Fruit fly (Drosophila melanogaster) whole organism, wandering third instar larva: ENCODE data around the gene CG31678.

Experiments used
- Abd-B ChIP-seq: fragments of >200 bp; optimal IDR thresholded peaks from 2 replicates; lab custom pipeline; 2017; ENCODE audit warnings: missing biosample characterization, missing genetic modification characterization
- CG32264 ChIP-seq: fragments of 200-800 bp; sonication (Bioruptor generic); optimal IDR thresholded peaks from 2 replicates; lab custom pipeline; 2016; ENCODE audit warnings: missing biosample characterization, missing genetic modification characterization
- CG9705 ChIP-seq: fragments of 200-800 bp; sonication (Bioruptor generic); optimal IDR thresholded peaks from 2 replicates; lab custom pipeline; 2018; ENCODE audit warnings: missing biosample characterization, mild to moderate bottlenecking, missing genetic modification characterization
- CrebA ChIP-seq: fragments of 200-800 bp; sonication (Bioruptor generic); optimal IDR thresholded peaks from 2 replicates; lab custom pipeline; 2016; ENCODE audit warnings: missing biosample characterization, mild to moderate bottlenecking, missing genetic modification characterization, borderline replicate concordance
- Dfd ChIP-seq: fragments of >200 bp; optimal IDR thresholded peaks from 2 replicates; lab custom pipeline; 2017; ENCODE audit warnings: missing biosample characterization, missing genetic modification characterization
- Dif ChIP-seq: fragments of 200-275, 200-300 bp; sonication (Bioruptor generic); optimal IDR thresholded peaks from 2 replicates; lab custom pipeline; 2018; ENCODE audit warnings: missing biosample characterization, missing genetic modification characterization; ENCODE audit not compliant: partially characterized antibody
- GATAd ChIP-seq: sonication (Bioruptor generic); optimal IDR thresholded peaks from 2 replicates; lab custom pipeline; 2016; ENCODE audit warnings: missing biosample characterization, missing genetic modification characterization
- HLH106 ChIP-seq: fragments of 200-800 bp; optimal IDR thresholded peaks from 3 replicates; lab custom pipeline; 2019; ENCODE audit warnings: missing biosample characterization, mild to moderate bottlenecking, missing genetic modification characterization, moderate library complexity
- Hnf4 ChIP-seq: fragments of 200-800 bp; sonication (Bioruptor generic); optimal IDR thresholded peaks from 2 replicates; lab custom pipeline; 2016; ENCODE audit warnings: missing biosample characterization, mild to moderate bottlenecking, missing genetic modification characterization
- Hr78 ChIP-seq: fragments of >200 bp; optimal IDR thresholded peaks from 2 replicates; lab custom pipeline; 2017; ENCODE audit warnings: missing biosample characterization, missing genetic modification characterization
- Hr83 ChIP-seq: fragments of 200-300 bp; sonication (Bioruptor generic); optimal IDR thresholded peaks from 2 replicates; lab custom pipeline; 2016; ENCODE audit warnings: missing biosample characterization, mild to moderate bottlenecking, missing genetic modification characterization, moderate library complexity; ENCODE audit not compliant: poor library complexity, severe bottlenecking
- Jra ChIP-seq: sonication (Bioruptor generic); optimal IDR thresholded peaks from 2 replicates; lab custom pipeline; 2016; ENCODE audit warnings: missing biosample characterization, missing genetic modification characterization
- Mio ChIP-seq: sonication (Bioruptor generic); optimal IDR thresholded peaks from 2 replicates; lab custom pipeline; 2016; ENCODE audit warnings: missing biosample characterization, missing genetic modification characterization
- Myc ChIP-seq: fragments of >200 bp; optimal IDR thresholded peaks from 2 replicates; lab custom pipeline; 2017
- N ChIP-seq: fragments of >200 bp; optimal IDR thresholded peaks from 2 replicates; lab custom pipeline; 2018; ENCODE audit warnings: missing biosample characterization, missing external identifiers, missing genetic modification characterization
- OdsH ChIP-seq: fragments of 200-800 bp; sonication (Bioruptor generic); optimal IDR thresholded peaks from 2 replicates; lab custom pipeline; 2016; ENCODE audit warnings: missing biosample characterization, mild to moderate bottlenecking, missing genetic modification characterization
- Rel ChIP-seq, 2 experiments: fragments of 200-800 bp; sonication (Bioruptor generic) in 1 of 2; optimal IDR thresholded peaks; 2 replicates in 1 of 2; 3 replicates in 1 of 2; lab custom pipeline; 2016 to 2019; ENCODE audit warnings: mild to moderate bottlenecking in 2 of 2, missing biosample characterization in 2 of 2, missing genetic modification characterization in 2 of 2, moderate library complexity in 1 of 2
- Sp1 ChIP-seq: fragments of 200-800 bp; sonication (Bioruptor generic); optimal IDR thresholded peaks from 3 replicates; lab custom pipeline; 2019; ENCODE audit warnings: missing biosample characterization, mild to moderate bottlenecking, missing genetic modification characterization, moderate library complexity
- Vsx2 ChIP-seq: fragments of 200-300, 225-300 bp; sonication (Bioruptor generic); optimal IDR thresholded peaks from 2 replicates; lab custom pipeline; 2018; ENCODE audit warnings: missing biosample characterization, missing genetic modification characterization; ENCODE audit not compliant: partially characterized antibody
- br ChIP-seq: fragments of 200-800 bp; sonication (Bioruptor generic); optimal IDR thresholded peaks from 2 replicates; lab custom pipeline; 2016; ENCODE audit warnings: missing biosample characterization, missing genetic modification characterization
- brk ChIP-seq: fragments of 200-800 bp; sonication (Bioruptor generic); optimal IDR thresholded peaks from 2 replicates; lab custom pipeline; 2016; ENCODE audit warnings: missing biosample characterization, mild to moderate bottlenecking, missing genetic modification characterization
- dl ChIP-seq, 2 experiments: fragments of 175-275, 200-275 bp in 1 of 2; fragments of 200-275 bp in 1 of 2; sonication (Bioruptor generic); optimal IDR thresholded peaks; lab custom pipeline; 2018; ENCODE audit warnings: mild to moderate bottlenecking in 2 of 2, missing biosample characterization in 2 of 2, missing genetic modification characterization in 2 of 2, moderate library complexity in 2 of 2; ENCODE audit not compliant: partially characterized antibody in 2 of 2, insufficient read depth in 1 of 2
- dmrt93B ChIP-seq: fragments of 200-800 bp; sonication (Bioruptor generic); optimal IDR thresholded peaks from 2 replicates; lab custom pipeline; 2018; ENCODE audit warnings: missing biosample characterization, mild to moderate bottlenecking, missing genetic modification characterization
- dsf ChIP-seq: sonication (Bioruptor generic); optimal IDR thresholded peaks from 2 replicates; lab custom pipeline; 2016; ENCODE audit warnings: missing biosample characterization, missing genetic modification characterization, borderline replicate concordance
- ey ChIP-seq: fragments of 200-800 bp; sonication (Bioruptor generic); optimal IDR thresholded peaks from 2 replicates; lab custom pipeline; 2016; ENCODE audit warnings: missing biosample characterization, missing genetic modification characterization
- fru ChIP-seq: fragments of 200-800 bp; sonication (Bioruptor generic); optimal IDR thresholded peaks from 3 replicates; lab custom pipeline; 2016; ENCODE audit warnings: missing biosample characterization, mild to moderate bottlenecking, missing genetic modification characterization
- h ChIP-seq: fragments of 200-800 bp; sonication (Bioruptor generic); optimal IDR thresholded peaks from 3 replicates; lab custom pipeline; 2016; ENCODE audit warnings: missing biosample characterization, mild to moderate bottlenecking, missing genetic modification characterization
- jim ChIP-seq: fragments of 175-275, 200-325 bp; sonication (Bioruptor generic); optimal IDR thresholded peaks from 2 replicates; lab custom pipeline; 2016; ENCODE audit warnings: missing biosample characterization, mild to moderate bottlenecking, missing genetic modification characterization
- lola ChIP-seq: fragments of >200 bp; optimal IDR thresholded peaks from 2 replicates; lab custom pipeline; 2017; ENCODE audit warnings: missing biosample characterization, missing genetic modification characterization
- pan ChIP-seq: fragments of >200 bp; optimal IDR thresholded peaks from 2 replicates; lab custom pipeline; 2017
- psq ChIP-seq: fragments of 200-800 bp; sonication (Bioruptor generic); optimal IDR thresholded peaks from 3 replicates; lab custom pipeline; 2017; ENCODE audit warnings: missing biosample characterization, mild to moderate bottlenecking, missing genetic modification characterization, moderate library complexity
- rgr ChIP-seq: fragments of 200-800 bp; sonication (Bioruptor generic); optimal IDR thresholded peaks from 3 replicates; lab custom pipeline; 2016; ENCODE audit warnings: missing biosample characterization, mild to moderate bottlenecking, missing genetic modification characterization
- sage ChIP-seq: fragments of 200-800 bp; sonication (Bioruptor generic); optimal IDR thresholded peaks from 2 replicates; lab custom pipeline; 2016; ENCODE audit warnings: missing biosample characterization, mild to moderate bottlenecking, missing genetic modification characterization
- sv ChIP-seq: fragments of 200-800 bp; sonication (Bioruptor generic); optimal IDR thresholded peaks from 3 replicates; lab custom pipeline; 2016; ENCODE audit warnings: missing biosample characterization, missing genetic modification characterization
- usp ChIP-seq: fragments of >200 bp; optimal IDR thresholded peaks from 2 replicates; lab custom pipeline; 2017; ENCODE audit warnings: missing biosample characterization, missing genetic modification characterization
- woc ChIP-seq: sonication (Bioruptor generic); optimal IDR thresholded peaks from 2 replicates; lab custom pipeline; 2016; ENCODE audit warnings: missing biosample characterization, mild to moderate bottlenecking, missing genetic modification characterization

Gene CG31678

dm6 chr2L:20721456-20721855 is 45.7 kb upstream of the CG31678 start:
- no peak for TF ChIP-seq dsf (GFP tag; lab: Kevin White, UChicago)
- TF ChIP-seq Vsx2 = no peak
- TF ChIP-seq N (GFP tag; lab: Kevin White, UChicago) = no peak
- no peak for TF ChIP-seq usp (GFP tag; lab: Kevin White, UChicago)
- no peak for TF ChIP-seq Hr83 (GFP tag; lab: Kevin White, UChicago)
- no peak for TF ChIP-seq Sp1 (GFP tag; lab: Kevin White, UChicago)
- TF ChIP-seq woc = no peak
- TF ChIP-seq dl (GFP tag; optimal IDR thresholded peaks at IDR 0.05; lab: Kevin White, UChicago; ENCODE audit: insufficient read depth in 1 of 2, partially characterized antibody in 2 of 2) = no peak
- no peak for TF ChIP-seq GATAd (GFP tag; lab: Kevin White, UChicago)
- TF ChIP-seq Dfd = no peak
- no peak for TF ChIP-seq HLH106 (tag; lab: Kevin White, UChicago)
- no peak for TF ChIP-seq pan (lab: Kevin White, UChicago)
- no peak for TF ChIP-seq Mio (GFP tag; lab: Kevin White, UChicago)
- no peak for TF ChIP-seq jim (GFP tag; lab: Kevin White, UChicago)
- TF ChIP-seq rgr (GFP tag; lab: Kevin White, UChicago) = no peak
- no peak for TF ChIP-seq brk (GFP tag; lab: Kevin White, UChicago)
- TF ChIP-seq Abd-B (GFP tag; lab: Kevin White, UChicago) = no peak
- no peak for TF ChIP-seq sage (GFP tag; lab: Kevin White, UChicago)
- no peak for TF ChIP-seq ey (GFP tag; lab: Kevin White, UChicago)

dm6 chr2L:20720011-20720410 is 44.3 kb upstream of the CG31678 start:
- no peak for TF ChIP-seq sage (GFP tag; lab: Kevin White, UChicago)
- no peak for TF ChIP-seq Hr78 (GFP tag; lab: Kevin White, UChicago)
- TF ChIP-seq usp (GFP tag; lab: Kevin White, UChicago) = no peak
- no peak for TF ChIP-seq CG32264 (GFP tag; lab: Kevin White, UChicago)
- no peak for TF ChIP-seq Hnf4 (GFP tag; lab: Kevin White, UChicago)
- no peak for TF ChIP-seq psq (GFP tag; lab: Kevin White, UChicago)
- no peak for TF ChIP-seq h
- TF ChIP-seq Myc (lab: Kevin White, UChicago) = no peak
- no peak for TF ChIP-seq Jra (GFP tag; lab: Kevin White, UChicago)
- TF ChIP-seq GATAd (GFP tag; lab: Kevin White, UChicago) = no peak
- TF ChIP-seq Abd-B (GFP tag; lab: Kevin White, UChicago) = no peak

- TF ChIP-seq dmrt93B (GFP tag; lab: Kevin White, UChicago) (no peak), woc (no peak), sv (GFP tag; lab: Kevin White, UChicago) (no peak), sage (GFP tag; lab: Kevin White, UChicago) (no peak), Hnf4 (GFP tag; lab: Kevin White, UChicago) (no peak), Jra (GFP tag; lab: Kevin White, UChicago) (no peak), CG9705 (GFP tag; lab: Kevin White, UChicago) (no peak), ey (GFP tag; lab: Kevin White, UChicago) (no peak), Abd-B (GFP tag; lab: Kevin White, UChicago) (no peak), brk (GFP tag; lab: Kevin White, UChicago) (no peak), Sp1 (GFP tag; lab: Kevin White, UChicago) (no peak), Myc (lab: Kevin White, UChicago) (no peak), h (no peak), Hr83 (GFP tag; lab: Kevin White, UChicago) (no peak), lola (GFP tag; lab: Kevin White, UChicago) (no peak), HLH106 (tag; lab: Kevin White, UChicago) (no peak)
- TF ChIP-seq, all 38 proteins: peak for 0
Measured at dm6 chr2L:20716712-20717111, 41.0 kb upstream of the CG31678 start.

- TF ChIP-seq Hr78 (GFP tag; lab: Kevin White, UChicago) = no peak
- peak; percentile 22 for TF ChIP-seq rgr (GFP tag; lab: Kevin White, UChicago)
- no peak for TF ChIP-seq OdsH
- TF ChIP-seq Dfd = no peak
- TF ChIP-seq dsf (GFP tag; lab: Kevin White, UChicago) = no peak
- no peak for TF ChIP-seq woc
- peak; percentile 43 for TF ChIP-seq Rel (GFP tag; optimal IDR thresholded peaks at IDR 0.05; lab: Kevin White, UChicago)
- TF ChIP-seq Rel (tag; optimal IDR thresholded peaks at IDR 0.05; lab: Kevin White, UChicago) = no peak
- peak; percentile 19 for TF ChIP-seq brk (GFP tag; lab: Kevin White, UChicago)
- TF ChIP-seq dl (GFP tag; optimal IDR thresholded peaks at IDR 0.05; lab: Kevin White, UChicago; ENCODE audit: insufficient read depth in 1 of 2, partially characterized antibody in 2 of 2) = no peak
- TF ChIP-seq CrebA (GFP tag; lab: Kevin White, UChicago) = peak; percentile 49
- TF ChIP-seq sv (GFP tag; lab: Kevin White, UChicago) = no peak
- no peak for TF ChIP-seq Myc (lab: Kevin White, UChicago)
- TF ChIP-seq br (GFP tag; lab: Kevin White, UChicago) = peak; percentile 30
- TF ChIP-seq h = peak; percentile 61
- TF ChIP-seq Abd-B (GFP tag; lab: Kevin White, UChicago) = no peak
- no peak for TF ChIP-seq Dif (GFP tag; lab: Kevin White, UChicago)
- no peak for TF ChIP-seq HLH106 (tag; lab: Kevin White, UChicago)
- TF ChIP-seq fru (GFP tag; lab: Kevin White, UChicago) = peak; percentile 9
- no peak for TF ChIP-seq lola (GFP tag; lab: Kevin White, UChicago)
- no peak for TF ChIP-seq CG32264 (GFP tag; lab: Kevin White, UChicago)
Measured at dm6 chr2L:20716077-20716476, 40.3 kb upstream of the CG31678 start.
